Fruit fly (Drosophila melanogaster) whole organism, pupa: ENCODE measurements around the gene CG11436.

Source experiments
- CG12605 ChIP-seq: fragments of 200-800 bp; sonication (Bioruptor generic); IDR thresholded peaks from 2 replicates; pipeline ENCODE4 v1.3.6; 2022; ENCODE audit warnings: missing biosample characterization, missing genetic modification characterization
- CG13204 ChIP-seq: fragments of 200-800 bp; sonication (Bioruptor generic); optimal IDR thresholded peaks from 2 replicates; lab custom pipeline; 2018; ENCODE audit warnings: missing biosample characterization, mild to moderate bottlenecking, missing genetic modification characterization, moderate library complexity
- CG14655 ChIP-seq: fragments of 200-800 bp; sonication (Bioruptor generic); optimal IDR thresholded peaks from 3 replicates; lab custom pipeline; 2017; ENCODE audit warnings: mild to moderate bottlenecking, missing biosample characterization, missing genetic modification reagents, missing genetic modification characterization
- CG32121 ChIP-seq: fragments of 200-800 bp; sonication (Bioruptor generic); IDR thresholded peaks from 2 replicates; pipeline ENCODE4 v1.3.6; 2022; ENCODE audit warnings: missing biosample characterization, missing genetic modification characterization
- CG34367 ChIP-seq: fragments of 200-800 bp; sonication (Bioruptor generic); optimal IDR thresholded peaks from 2 replicates; lab custom pipeline; 2018; ENCODE audit warnings: missing biosample characterization, mild to moderate bottlenecking, missing genetic modification characterization
- CG8159 ChIP-seq: fragments of 200-800 bp; sonication (Bioruptor generic); optimal IDR thresholded peaks from 3 replicates; lab custom pipeline; 2018; ENCODE audit warnings: missing biosample characterization, mild to moderate bottlenecking, missing genetic modification characterization, moderate library complexity
- CG8301 ChIP-seq: fragments of 200-800 bp; sonication (Bioruptor generic); optimal IDR thresholded peaks from 2 replicates; lab custom pipeline; 2018; ENCODE audit warnings: missing biosample characterization, mild to moderate bottlenecking, missing genetic modification characterization
- CG9948 ChIP-seq: fragments of 200-800 bp; sonication (Bioruptor generic); optimal IDR thresholded peaks from 2 replicates; lab custom pipeline; 2018; ENCODE audit warnings: missing biosample characterization, mild to moderate bottlenecking, missing genetic modification characterization, moderate library complexity
- D1 ChIP-seq: fragments of 200-800 bp; sonication (Bioruptor generic); optimal IDR thresholded peaks from 2 replicates; lab custom pipeline; 2018; ENCODE audit warnings: missing biosample characterization, mild to moderate bottlenecking, missing genetic modification characterization, moderate library complexity
- EcR ChIP-seq: fragments of 200-800 bp; sonication (Bioruptor generic); optimal IDR thresholded peaks from 3 replicates; lab custom pipeline; 2019; ENCODE audit warnings: missing biosample characterization, missing genetic modification characterization, mild to moderate bottlenecking, moderate library complexity, missing genetic modification reagents
- Ets98B ChIP-seq: fragments of 200-800 bp; sonication (Bioruptor generic); IDR thresholded peaks from 2 replicates; pipeline ENCODE4 v1.3.6; 2022; ENCODE audit warnings: missing biosample characterization, missing genetic modification characterization
- Pif1B ChIP-seq: fragments of 200-800 bp; sonication (Bioruptor generic); optimal IDR thresholded peaks from 3 replicates; lab custom pipeline; 2016; ENCODE audit warnings: missing biosample characterization, missing genetic modification characterization
- fd96Ca ChIP-seq: fragments of 200-800 bp; sonication (Bioruptor generic); IDR thresholded peaks from 3 replicates; pipeline ENCODE4 v1.3.6; 2022; ENCODE audit warnings: missing biosample characterization, missing genetic modification characterization

dm6 chrX:4599897-4600469 lies 48.3 kb upstream of the CG11436 start:
- no peak for TF ChIP-seq Pif1B (GFP tag; lab: Kevin White, UChicago)
- no peak for TF ChIP-seq CG13204
- no peak for TF ChIP-seq CG32121
- TF ChIP-seq fd96Ca (GFP tag; lab: Robert Waterston, UW): no peak
- no peak for TF ChIP-seq CG12605 (GFP tag; lab: Robert Waterston, UW)
- TF ChIP-seq CG9948 (tag; lab: Kevin White, UChicago): no peak
- no peak for TF ChIP-seq CG8301 (tag; lab: Kevin White, UChicago)
- no peak for TF ChIP-seq CG14655 (GFP tag; lab: Kevin White, UChicago)
- no peak for TF ChIP-seq EcR
- no peak for TF ChIP-seq CG34367 (tag; lab: Kevin White, UChicago)
- no peak for TF ChIP-seq Ets98B
- no peak for TF ChIP-seq D1 (tag; lab: Kevin White, UChicago)
- no peak for TF ChIP-seq CG8159 (tag; lab: Kevin White, UChicago)
